Worm (Caenorhabditis elegans) whole organism, L4 larva: ENCODE data around the gene C04C11.25.
A peak's percentile ranks its signal among the peaks of the same experiment; 100 is the strongest.

ENCODE experiments used
- F37D6.2 ChIP-seq: sonication (generic microtip); optimal IDR thresholded peaks from 2 replicates; lab custom pipeline; 2016; ENCODE audit warnings: mild to moderate bottlenecking, missing genetic modification characterization, missing compliant biosample characterization
- F44E2.7 ChIP-seq: fragments of 200-800 bp; sonication (Bioruptor generic); IDR thresholded peaks from 2 replicates; pipeline ENCODE4 v2.1.2; 2022; ENCODE audit warnings: missing genetic modification characterization, missing compliant biosample characterization
- F49E8.2 ChIP-seq: sonication (generic microtip); optimal IDR thresholded peaks from 2 replicates; lab custom pipeline; 2016; ENCODE audit warnings: missing compliant biosample characterization, mild to moderate bottlenecking, missing genetic modification characterization, borderline replicate concordance
- Y105C5A.15 ChIP-seq: fragments of 200-800 bp; sonication (Bioruptor generic); IDR thresholded peaks from 2 replicates; pipeline ENCODE4 v1.3.6; 2022; ENCODE audit warnings: missing genetic modification characterization, missing compliant biosample characterization
- Y48G9A.11 ChIP-seq: fragments of 200-800 bp; sonication (Bioruptor generic); IDR thresholded peaks from 2 replicates; pipeline ENCODE4 v1.3.6; 2022; ENCODE audit warnings: missing genetic modification reagents, missing genetic modification characterization, missing compliant biosample characterization
- ZK546.5 ChIP-seq, 2 experiments: sonication (generic microtip); optimal IDR thresholded peaks; 2 replicates each; lab custom pipeline; 2017; ENCODE audit warnings: missing biosample characterization in 2 of 2, missing genetic modification characterization in 2 of 2
- ama-1 ChIP-seq: fragments of 150-350 bp; optimal IDR thresholded peaks from 2 replicates; lab custom pipeline; 2014; ENCODE audit warnings: inconsistent platforms, mixed read lengths
- ceh-28 ChIP-seq: fragments of 150-350 bp; optimal IDR thresholded peaks from 2 replicates; lab custom pipeline; 2014; ENCODE audit warnings: missing biosample characterization, missing genetic modification reagents, missing genetic modification characterization
- ceh-44 ChIP-seq: fragments of 200-800 bp; sonication (Bioruptor generic); IDR thresholded peaks from 2 replicates; pipeline ENCODE4 v1.3.6; 2022; ENCODE audit warnings: missing genetic modification reagents, missing genetic modification characterization, missing compliant biosample characterization
- daf-16 ChIP-seq, 3 experiments: sonication (generic microtip); optimal IDR thresholded peaks; 2 replicates each; lab custom pipeline; 2016 to 2017; ENCODE audit warnings: missing genetic modification characterization in 3 of 3, missing genetic modification reagents in 3 of 3, mild to moderate bottlenecking in 2 of 3, missing compliant biosample characterization in 2 of 3, missing biosample characterization in 1 of 3, moderate library complexity in 1 of 3
- dmd-6 ChIP-seq: fragments of 200-800 bp; sonication (Bioruptor generic); IDR thresholded peaks from 2 replicates; pipeline ENCODE4 v1.3.6; 2022; ENCODE audit warnings: missing genetic modification reagents, missing genetic modification characterization, missing compliant biosample characterization
- dmd-8 ChIP-seq: fragments of 200-800 bp; sonication (Bioruptor generic); IDR thresholded peaks from 2 replicates; pipeline ENCODE4 v1.3.6; 2022; ENCODE audit warnings: missing genetic modification characterization, missing compliant biosample characterization
- dmd-9 ChIP-seq: fragments of 200-800 bp; sonication (Bioruptor generic); IDR thresholded peaks from 2 replicates; pipeline ENCODE4 v1.3.6; 2022; ENCODE audit warnings: missing genetic modification reagents, missing genetic modification characterization, missing compliant biosample characterization
- fkh-10 ChIP-seq: fragments of 150-350 bp; optimal IDR thresholded peaks from 2 replicates; lab custom pipeline; 2014; ENCODE audit warnings: missing biosample characterization, missing genetic modification reagents, missing genetic modification characterization
- hmg-1.1 ChIP-seq: fragments of 200-800 bp; sonication (Bioruptor generic); IDR thresholded peaks from 2 replicates; pipeline ENCODE4 v1.3.6; 2022; ENCODE audit warnings: missing genetic modification reagents, missing genetic modification characterization, missing compliant biosample characterization
- jun-1 ChIP-seq: fragments of 150-350 bp; optimal IDR thresholded peaks from 2 replicates; lab custom pipeline; 2014; ENCODE audit warnings: missing biosample characterization, missing genetic modification reagents, missing genetic modification characterization
- lin-15B ChIP-seq: fragments of 150-350 bp; sonication (generic microtip); optimal IDR thresholded peaks from 3 replicates; lab custom pipeline; 2014; ENCODE audit warnings: missing biosample characterization, missing genetic modification characterization
- lin-38 ChIP-seq: fragments of 200-800 bp; sonication (Bioruptor generic); IDR thresholded peaks from 2 replicates; pipeline ENCODE4 v1.3.6; 2022; ENCODE audit warnings: missing genetic modification reagents, missing genetic modification characterization, missing compliant biosample characterization
- lin-39 ChIP-seq: fragments of 150-350 bp; optimal IDR thresholded peaks from 2 replicates; lab custom pipeline; 2014; ENCODE audit warnings: missing biosample characterization, missing genetic modification reagents, missing genetic modification characterization
- lsy-2 ChIP-seq, 2 experiments: fragments of 150-350 bp in 1 of 2; sonication (generic microtip) in 1 of 2; optimal IDR thresholded peaks; 2 replicates each; lab custom pipeline; 2014 to 2017; ENCODE audit warnings: missing biosample characterization in 2 of 2, missing genetic modification characterization in 2 of 2
- madf-5 ChIP-seq, 2 experiments: fragments of 200-800 bp; sonication (Bioruptor generic); IDR thresholded peaks; 2 replicates each; pipeline ENCODE4 v1.3.6; 2022; ENCODE audit warnings: missing compliant biosample characterization in 2 of 2, missing genetic modification characterization in 2 of 2
- mxl-2 ChIP-seq: fragments of 200-800 bp; sonication (Bioruptor generic); conservative IDR thresholded peaks from 2 replicates; pipeline ENCODE4 v1.3.6; 2022; ENCODE audit warnings: missing genetic modification reagents, missing genetic modification characterization, missing compliant biosample characterization
- nhr-10 ChIP-seq: fragments of 150-350 bp; optimal IDR thresholded peaks from 2 replicates; lab custom pipeline; 2014; ENCODE audit warnings: missing biosample characterization, missing genetic modification characterization
- nhr-11 ChIP-seq: fragments of 150-350 bp; optimal IDR thresholded peaks from 2 replicates; lab custom pipeline; 2014; ENCODE audit warnings: missing biosample characterization, missing genetic modification characterization
- nhr-111 ChIP-seq: fragments of 200-800 bp; sonication (Bioruptor generic); optimal IDR thresholded peaks from 2 replicates; lab custom pipeline; 2018; ENCODE audit warnings: mild to moderate bottlenecking, missing genetic modification characterization, missing compliant biosample characterization
- nhr-48 ChIP-seq: sonication (generic microtip); optimal IDR thresholded peaks from 2 replicates; lab custom pipeline; 2016; ENCODE audit warnings: mild to moderate bottlenecking, missing genetic modification characterization, missing compliant biosample characterization
- nhr-6 ChIP-seq: fragments of 150-350 bp; optimal IDR thresholded peaks from 2 replicates; lab custom pipeline; 2014; ENCODE audit warnings: missing biosample characterization, missing genetic modification characterization
- nhr-76 ChIP-seq: fragments of 150-350 bp; optimal IDR thresholded peaks from 2 replicates; lab custom pipeline; 2014; ENCODE audit warnings: missing biosample characterization, missing genetic modification characterization
- nhr-77 ChIP-seq: fragments of 150-350 bp; optimal IDR thresholded peaks from 2 replicates; lab custom pipeline; 2014; ENCODE audit warnings: missing biosample characterization, missing genetic modification characterization
- php-3 ChIP-seq: fragments of 200-800 bp; sonication (Bioruptor generic); IDR thresholded peaks from 2 replicates; pipeline ENCODE4 v1.3.6; 2022; ENCODE audit warnings: missing genetic modification reagents, missing genetic modification characterization, missing compliant biosample characterization
- pqm-1 ChIP-seq: sonication (generic microtip); optimal IDR thresholded peaks from 2 replicates; lab custom pipeline; 2017; ENCODE audit warnings: missing biosample characterization, missing genetic modification characterization
- rbr-2 ChIP-seq: sonication (generic microtip); optimal IDR thresholded peaks from 2 replicates; lab custom pipeline; 2016; ENCODE audit warnings: missing genotype, missing genetic modification characterization, missing compliant biosample characterization
- snpc-4 ChIP-seq: fragments of 150-350 bp; optimal IDR thresholded peaks from 2 replicates; lab custom pipeline; 2014; ENCODE audit warnings: missing biosample characterization, missing genetic modification characterization
- spr-1 ChIP-seq: sonication (generic microtip); optimal IDR thresholded peaks from 2 replicates; lab custom pipeline; 2016; ENCODE audit warnings: mild to moderate bottlenecking, missing genetic modification characterization, missing compliant biosample characterization
- spr-3 ChIP-seq: fragments of 200-800 bp; sonication (Bioruptor generic); optimal IDR thresholded peaks from 2 replicates; lab custom pipeline; 2018; ENCODE audit warnings: mild to moderate bottlenecking, missing genetic modification characterization, missing compliant biosample characterization
- unc-130 ChIP-seq: sonication (generic microtip); optimal IDR thresholded peaks from 2 replicates; lab custom pipeline; 2016; ENCODE audit warnings: missing genetic modification reagents, missing genetic modification characterization, missing compliant biosample characterization
- unc-62 ChIP-seq, 3 experiments: fragments of 150-350 bp in 1 of 3; sonication (generic microtip); optimal IDR thresholded peaks in 2 of 3; peaks in 1 of 3; 1 replicate in 1 of 3; 2 replicates in 2 of 3; lab custom pipeline; 2014 to 2017; ENCODE audit warnings: missing biosample characterization in 3 of 3, missing genetic modification characterization in 3 of 3, missing genetic modification reagents in 3 of 3, missing genotype in 1 of 3
- zag-1 ChIP-seq: fragments of 150-350 bp; optimal IDR thresholded peaks from 2 replicates; lab custom pipeline; 2014; ENCODE audit warnings: missing biosample characterization, missing genetic modification characterization

Gene C04C11.25

ce11 chrX:13969257-13969968 is 45.9 kb downstream of the C04C11.25 start (continued):
- TF ChIP-seq php-3 (GFP tag; lab: Robert Waterston, UW) = no peak
- TF ChIP-seq ceh-28 (tag; lab: Kevin White, UChicago) = peak; percentile 63
- no peak for TF ChIP-seq unc-130 (GFP tag; lab: Kevin White, UChicago)
- no peak for TF ChIP-seq lin-38 (GFP tag; lab: Robert Waterston, UW)
- no peak for TF ChIP-seq ZK546.5 (tag; optimal IDR thresholded peaks at IDR 0.05; lab: Kevin White, UChicago)
- no peak for TF ChIP-seq lin-15B
- TF ChIP-seq lin-39 (tag; lab: Kevin White, UChicago) = no peak
- no peak for TF ChIP-seq ceh-44 (GFP tag; lab: Robert Waterston, UW)
- peak; percentile 78 for TF ChIP-seq nhr-11 (tag; lab: Kevin White, UChicago)
- no peak for TF ChIP-seq spr-3 (GFP tag; lab: Kevin White, UChicago)
- no peak for TF ChIP-seq Y105C5A.15 (GFP tag; lab: Robert Waterston, UW)
- peak; percentile 93 for TF ChIP-seq fkh-10 (GFP tag; lab: Kevin White, UChicago)
- TF ChIP-seq madf-5 (GFP tag; IDR thresholded peaks at IDR 0.05; lab: Robert Waterston, UW) = 0 out of 4 replicates have a peak, but pooled peaks of 1 of the 2 experiments have one; percentile 5
- no peak for TF ChIP-seq mxl-2 (GFP tag; lab: Robert Waterston, UW)
- TF ChIP-seq nhr-48 (tag; lab: Kevin White, UChicago) = peak; percentile 73
- peak; percentile 47 for TF ChIP-seq spr-1 (tag; lab: Kevin White, UChicago)
- TF ChIP-seq nhr-6 (tag; lab: Kevin White, UChicago) = no peak
- TF ChIP-seq zag-1 (tag; lab: Kevin White, UChicago) = peak; percentile 16
- TF ChIP-seq rbr-2 (tag; lab: Kevin White, UChicago) = peak; percentile 91
- no peak for TF ChIP-seq nhr-111 (GFP tag; lab: Kevin White, UChicago)
- peak; percentile 78 to 80 for TF ChIP-seq lsy-2 (tag; optimal IDR thresholded peaks at IDR 0.05; lab: Kevin White, UChicago)
- TF ChIP-seq snpc-4 (tag; lab: Kevin White, UChicago) = no peak
- peak; percentile 45 for TF ChIP-seq ama-1
- TF ChIP-seq F49E8.2 (tag; lab: Kevin White, UChicago) = no peak
- TF ChIP-seq pqm-1 (tag; lab: Kevin White, UChicago) = peak; percentile 25
- peak; percentile 17 for TF ChIP-seq nhr-77 (tag; lab: Kevin White, UChicago)
- TF ChIP-seq F44E2.7 = no peak
- TF ChIP-seq F37D6.2 = peak; percentile 67
- TF ChIP-seq Y48G9A.11 (GFP tag; lab: Robert Waterston, UW) = no peak
- TF ChIP-seq hmg-1.1 = peak; percentile 88
- TF ChIP-seq nhr-10 = peak; percentile 46
- TF ChIP-seq dmd-6 (GFP tag; lab: Robert Waterston, UW) = peak; percentile 75
- peak; percentile 50 for TF ChIP-seq jun-1 (tag; lab: Kevin White, UChicago)
- TF ChIP-seq dmd-8 = no peak
- no peak for TF ChIP-seq dmd-9
- no peak for TF ChIP-seq nhr-76

ce11 chrX:13968292-13968691 is 47.0 kb downstream of the C04C11.25 start, which contains the start of gene pqn-39:
TSS of gene pqn-39 (minus strand) at chrX:13968676.
- TF ChIP-seq daf-16 (GFP tag; optimal IDR thresholded peaks at IDR 0.05; lab: Kevin White, UChicago) (no peak), daf-16 (tag; optimal IDR thresholded peaks at IDR 0.05; lab: Kevin White, UChicago) (no peak), spr-3 (GFP tag; lab: Kevin White, UChicago) (no peak), unc-62 (GFP tag; optimal IDR thresholded peaks at IDR 0.05 in 1 of 2; lab: Kevin White, UChicago) (peak in 1 of 2 experiments; percentile 91), unc-62 (tag; optimal IDR thresholded peaks at IDR 0.05; lab: Kevin White, UChicago) (no peak)
